Worm (Caenorhabditis elegans) whole organism, L2 larva: ENCODE measurements around the gene moc-2.

Experiments
- C34F6.9 ChIP-seq: fragments of 150-350 bp; optimal IDR thresholded peaks from 2 replicates; lab custom pipeline; 2014; ENCODE audit warnings: missing biosample characterization, missing genetic modification characterization
- F13H6.1 ChIP-seq: sonication (generic microtip); optimal IDR thresholded peaks from 2 replicates; lab custom pipeline; 2016; ENCODE audit warnings: missing genetic modification characterization, missing compliant biosample characterization
- Y55F3AM.14 ChIP-seq: fragments of 200-800 bp; sonication (Bioruptor generic); optimal IDR thresholded peaks from 2 replicates; lab custom pipeline; 2018; ENCODE audit warnings: mild to moderate bottlenecking, missing genetic modification characterization, missing compliant biosample characterization
- ZK546.5 ChIP-seq: sonication (generic microtip); optimal IDR thresholded peaks from 2 replicates; lab custom pipeline; 2017; ENCODE audit warnings: missing biosample characterization, missing genetic modification characterization
- alr-1 ChIP-seq: fragments of 150-350 bp; optimal IDR thresholded peaks from 2 replicates; lab custom pipeline; 2014; ENCODE audit warnings: missing biosample characterization, missing genetic modification characterization
- aly-2 ChIP-seq: fragments of 150-350 bp; optimal IDR thresholded peaks from 2 replicates; lab custom pipeline; 2014; ENCODE audit warnings: missing biosample characterization, missing genetic modification characterization
- ama-1 ChIP-seq: fragments of 150-350 bp; optimal IDR thresholded peaks from 2 replicates; lab custom pipeline; 2018; ENCODE audit warnings: inconsistent platforms
- ceh-16 ChIP-seq: fragments of 150-350 bp; optimal IDR thresholded peaks from 2 replicates; lab custom pipeline; 2014; ENCODE audit warnings: missing biosample characterization, missing genetic modification characterization
- crh-2 ChIP-seq: sonication (generic microtip); optimal IDR thresholded peaks from 2 replicates; lab custom pipeline; 2017; ENCODE audit warnings: missing biosample characterization, missing genetic modification characterization
- dmd-4 ChIP-seq: sonication (generic microtip); optimal IDR thresholded peaks from 2 replicates; lab custom pipeline; 2017; ENCODE audit warnings: missing biosample characterization, missing genetic modification characterization
- egl-27 ChIP-seq: sonication (generic microtip); optimal IDR thresholded peaks from 3 replicates; lab custom pipeline; 2017; ENCODE audit warnings: missing biosample characterization, missing genetic modification reagents, missing genetic modification characterization
- elt-3 ChIP-seq: sonication (generic microtip); optimal IDR thresholded peaks from 2 replicates; lab custom pipeline; 2017; ENCODE audit warnings: missing biosample characterization, missing genetic modification characterization
- fos-1 ChIP-seq: fragments of 150-350 bp; optimal IDR thresholded peaks from 2 replicates; lab custom pipeline; 2014; ENCODE audit warnings: missing biosample characterization, missing genetic modification characterization
- gmeb-1 ChIP-seq: fragments of 150-350 bp; optimal IDR thresholded peaks from 2 replicates; lab custom pipeline; 2014; ENCODE audit warnings: missing biosample characterization, missing genetic modification characterization
- lin-11 ChIP-seq: fragments of 150-350 bp; sonication (generic microtip); optimal IDR thresholded peaks from 2 replicates; lab custom pipeline; 2014; ENCODE audit warnings: missing biosample characterization, missing genetic modification characterization, inconsistent platforms, mixed read lengths
- lin-39 ChIP-seq: fragments of 150-350 bp; optimal IDR thresholded peaks from 2 replicates; lab custom pipeline; 2014; ENCODE audit warnings: missing biosample characterization, missing genetic modification reagents, missing genetic modification characterization
- lsy-2 ChIP-seq, 2 experiments: fragments of 150-350 bp in 1 of 2; sonication (generic microtip) in 1 of 2; optimal IDR thresholded peaks; 2 replicates each; lab custom pipeline; 2014 to 2017; ENCODE audit warnings: missing biosample characterization in 2 of 2, missing genetic modification characterization in 2 of 2
- mdl-1 ChIP-seq, 2 experiments: fragments of 150-350 bp in 1 of 2; sonication (generic microtip) in 1 of 2; optimal IDR thresholded peaks; 2 replicates each; lab custom pipeline; 2017; ENCODE audit warnings: missing biosample characterization in 2 of 2, missing genetic modification characterization in 2 of 2
- nhr-10 ChIP-seq: sonication (generic microtip); optimal IDR thresholded peaks from 2 replicates; lab custom pipeline; 2017; ENCODE audit warnings: missing biosample characterization, missing genetic modification characterization
- nhr-11 ChIP-seq: fragments of 150-350 bp; optimal IDR thresholded peaks from 2 replicates; lab custom pipeline; 2014; ENCODE audit warnings: missing biosample characterization, missing genetic modification characterization
- nhr-12 ChIP-seq: fragments of 150-350 bp; optimal IDR thresholded peaks from 2 replicates; lab custom pipeline; 2014; ENCODE audit warnings: missing biosample characterization, missing genetic modification characterization
- nhr-129 ChIP-seq: fragments of 150-350 bp; optimal IDR thresholded peaks from 2 replicates; lab custom pipeline; 2014; ENCODE audit warnings: missing biosample characterization, missing genetic modification characterization
- nhr-21 ChIP-seq: fragments of 150-350 bp; optimal IDR thresholded peaks from 2 replicates; lab custom pipeline; 2014; ENCODE audit warnings: missing biosample characterization, missing genetic modification characterization
- nhr-23 ChIP-seq: fragments of 150-350 bp; optimal IDR thresholded peaks from 2 replicates; lab custom pipeline; 2014; ENCODE audit warnings: missing biosample characterization, missing genetic modification reagents, missing genetic modification characterization
- nhr-237 ChIP-seq: fragments of 150-350 bp; optimal IDR thresholded peaks from 2 replicates; lab custom pipeline; 2014; ENCODE audit warnings: missing biosample characterization, missing genetic modification characterization
- nhr-77 ChIP-seq: fragments of 150-350 bp; optimal IDR thresholded peaks from 2 replicates; lab custom pipeline; 2014; ENCODE audit warnings: missing biosample characterization, missing genetic modification characterization
- sem-4 ChIP-seq: fragments of 150-350 bp; optimal IDR thresholded peaks from 2 replicates; lab custom pipeline; 2014; ENCODE audit warnings: missing biosample characterization, missing genetic modification reagents, missing genetic modification characterization
- skn-1 ChIP-seq: sonication (generic microtip); optimal IDR thresholded peaks from 2 replicates; lab custom pipeline; 2017; ENCODE audit warnings: missing biosample characterization, missing genetic modification characterization
- sma-3 ChIP-seq: sonication (generic microtip); optimal IDR thresholded peaks from 2 replicates; lab custom pipeline; 2016; ENCODE audit warnings: missing genetic modification reagents, missing genetic modification characterization, missing compliant biosample characterization
- sma-9 ChIP-seq, 2 experiments: fragments of 150-350 bp in 1 of 2; sonication (generic microtip) in 1 of 2; optimal IDR thresholded peaks; 2 replicates each; lab custom pipeline; 2014 to 2016; ENCODE audit warnings: missing genetic modification characterization in 2 of 2, mild to moderate bottlenecking in 1 of 2, missing biosample characterization in 1 of 2, missing compliant biosample characterization in 1 of 2, missing genetic modification reagents in 1 of 2, moderate library complexity in 1 of 2
- snpc-4 ChIP-seq: fragments of 150-350 bp; optimal IDR thresholded peaks from 2 replicates; lab custom pipeline; 2014; ENCODE audit warnings: missing biosample characterization, missing genetic modification characterization
- unc-39 ChIP-seq: fragments of 150-350 bp; optimal IDR thresholded peaks from 2 replicates; lab custom pipeline; 2014; ENCODE audit warnings: missing biosample characterization, missing genetic modification characterization
- ztf-1 ChIP-seq: fragments of 200-800 bp; sonication (Bioruptor generic); conservative IDR thresholded peaks from 2 replicates; pipeline ENCODE4 v1.3.6; 2022; ENCODE audit warnings: missing genetic modification characterization, missing compliant biosample characterization
- ztf-11 ChIP-seq: sonication (generic microtip); optimal IDR thresholded peaks from 2 replicates; lab custom pipeline; 2017; ENCODE audit warnings: missing biosample characterization, missing genetic modification characterization
- ztf-4 ChIP-seq: fragments of 150-350 bp; optimal IDR thresholded peaks from 2 replicates; lab custom pipeline; 2014; ENCODE audit warnings: missing biosample characterization, missing genetic modification characterization

moc-2 gene

DNA sequence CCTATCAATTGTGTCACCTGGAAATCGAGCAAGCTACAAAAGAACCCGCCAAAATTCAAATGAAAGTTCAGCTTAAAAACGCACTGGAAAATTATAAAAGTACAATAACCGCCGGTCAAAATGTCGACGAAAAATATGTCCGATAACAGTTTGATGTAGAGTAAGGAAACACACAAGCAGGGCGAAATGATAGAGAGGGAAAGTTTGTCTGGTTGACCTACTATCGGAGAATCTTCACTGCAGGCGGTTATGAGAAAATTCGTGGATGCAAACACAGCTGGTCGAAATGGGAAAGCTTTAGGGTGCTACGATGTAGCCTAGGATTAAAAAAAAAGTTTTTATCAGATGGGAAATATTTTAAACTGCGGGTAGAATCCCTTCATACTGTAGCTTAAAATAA is 8.6 kb downstream of the moc-2 start:
- TF ChIP-seq fos-1 (tag; lab: Kevin White, UChicago): peak; percentile 18
- TF ChIP-seq nhr-129 (tag; lab: Kevin White, UChicago): no peak

DNA sequence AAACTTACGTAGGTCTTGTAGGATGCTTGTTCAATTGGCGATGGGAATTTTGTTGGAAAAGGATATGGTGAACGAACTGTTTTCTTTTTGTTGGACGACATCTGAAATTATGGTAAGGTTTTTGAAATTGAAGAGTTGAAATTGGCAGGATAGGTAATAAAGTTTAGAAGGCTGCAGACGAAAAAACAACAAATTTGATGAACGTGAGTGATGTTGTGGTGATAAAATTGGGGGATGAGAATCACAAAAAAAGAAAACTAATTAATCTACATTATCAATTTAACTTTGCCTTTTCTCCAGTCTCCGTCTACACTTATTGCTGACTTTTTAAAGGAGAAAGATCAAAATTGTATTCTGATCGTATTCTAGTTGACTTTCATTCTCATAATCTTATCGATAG is 10.2 kb downstream of the moc-2 start, which contains the start of gene cpt-6:
Gene cpt-6 (minus strand): TSS at position 101 of the 400 bp plus-strand sequence.
- no peak for TF ChIP-seq nhr-12
- TF ChIP-seq unc-39: no peak
- TF ChIP-seq nhr-21 (tag; lab: Kevin White, UChicago): no peak
- no peak for TF ChIP-seq dmd-4 (tag; lab: Kevin White, UChicago)
- no peak for TF ChIP-seq ztf-1 (GFP tag; lab: Robert Waterston, UW)
- no peak for TF ChIP-seq elt-3 (tag; lab: Kevin White, UChicago)
- TF ChIP-seq F13H6.1 (tag; lab: Kevin White, UChicago): no peak
- TF ChIP-seq lin-39 (tag; lab: Kevin White, UChicago): no peak
- no peak for TF ChIP-seq ztf-4 (tag; lab: Kevin White, UChicago)
- no peak for TF ChIP-seq fos-1 (tag; lab: Kevin White, UChicago)

DNA sequence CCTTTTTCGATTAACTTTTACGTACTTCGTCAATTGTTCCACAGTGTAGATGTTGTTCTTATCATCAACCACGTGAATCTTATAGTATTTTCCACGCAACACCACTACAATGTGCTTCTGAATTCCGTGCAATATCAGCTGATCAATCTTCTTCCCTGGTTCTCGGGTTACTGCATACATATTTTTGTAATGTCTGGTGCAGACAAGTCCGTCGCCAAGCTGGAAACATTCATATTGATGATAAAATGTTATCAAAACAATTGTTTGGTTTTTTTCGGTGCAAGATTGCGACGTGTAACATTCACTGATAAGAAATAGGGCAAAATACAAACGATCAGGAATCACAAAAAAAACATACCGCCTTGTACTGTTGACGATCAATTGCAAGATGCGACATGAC is 11.5 kb downstream of the moc-2 start:
- TF ChIP-seq ztf-4 (tag; lab: Kevin White, UChicago) (no peak), crh-2 (tag; lab: Kevin White, UChicago) (peak; percentile 60), C34F6.9 (tag; lab: Kevin White, UChicago) (no peak), aly-2 (tag; lab: Kevin White, UChicago) (no peak), ztf-11 (no peak), ZK546.5 (no peak), F13H6.1 (tag; lab: Kevin White, UChicago) (no peak), egl-27 (no peak), gmeb-1 (tag; lab: Kevin White, UChicago) (no peak), Y55F3AM.14 (no peak), ceh-16 (tag; lab: Kevin White, UChicago) (no peak), lin-11 (tag; lab: Kevin White, UChicago) (no peak), dmd-4 (tag; lab: Kevin White, UChicago) (no peak), sma-9 (GFP tag; optimal IDR thresholded peaks at IDR 0.05; lab: Kevin White, UChicago) (peak; percentile 39), sma-9 (tag; optimal IDR thresholded peaks at IDR 0.05; lab: Kevin White, UChicago) (no peak), lsy-2 (tag; optimal IDR thresholded peaks at IDR 0.05; lab: Kevin White, UChicago) (no peak), fos-1 (tag; lab: Kevin White, UChicago) (peak; percentile 47), skn-1 (tag; lab: Kevin White, UChicago) (no peak), nhr-129 (tag; lab: Kevin White, UChicago) (no peak), nhr-12 (no peak), sma-3 (GFP tag; lab: Kevin White, UChicago) (no peak), nhr-11 (tag; lab: Kevin White, UChicago) (no peak), mdl-1 (tag; optimal IDR thresholded peaks at IDR 0.05; lab: Kevin White, UChicago) (no peak), sem-4 (tag; lab: Kevin White, UChicago) (no peak), ama-1 (no peak), nhr-10 (tag; lab: Kevin White, UChicago) (no peak), nhr-237 (tag; lab: Kevin White, UChicago) (no peak)
- TF ChIP-seq, all 48 proteins: peak for 3

DNA sequence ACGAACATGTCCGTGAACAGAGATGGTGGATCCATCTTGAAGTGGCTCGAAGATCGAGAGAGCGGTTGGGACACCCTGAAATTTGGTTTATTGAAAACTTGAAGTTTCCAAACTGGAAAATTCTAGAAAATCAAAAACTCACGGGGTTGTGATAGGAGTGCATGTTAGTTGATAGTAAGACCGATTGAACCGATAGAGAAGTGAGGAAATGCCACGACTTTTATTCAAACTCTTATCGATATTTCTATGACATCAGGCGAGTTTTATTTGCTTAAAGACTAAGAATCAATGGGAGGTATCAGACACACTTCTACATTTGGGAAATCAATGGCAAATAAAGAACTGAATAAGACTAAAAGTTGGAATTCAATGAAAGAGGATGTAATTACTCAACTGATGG is 15.1 kb downstream of the moc-2 start, which contains the start of gene lec-10:
Gene lec-10 (minus strand): TSS at position 272 of the 400 bp plus-strand sequence.
- TF ChIP-seq F13H6.1 (tag; lab: Kevin White, UChicago) (peak; percentile 1), crh-2 (tag; lab: Kevin White, UChicago) (peak; percentile 55), lsy-2 (tag; optimal IDR thresholded peaks at IDR 0.05; lab: Kevin White, UChicago) (no peak), snpc-4 (tag; lab: Kevin White, UChicago) (no peak), sem-4 (tag; lab: Kevin White, UChicago) (no peak), fos-1 (tag; lab: Kevin White, UChicago) (peak; percentile 87), sma-9 (GFP tag; optimal IDR thresholded peaks at IDR 0.05; lab: Kevin White, UChicago) (peak; percentile 66), sma-9 (tag; optimal IDR thresholded peaks at IDR 0.05; lab: Kevin White, UChicago) (no peak), gmeb-1 (tag; lab: Kevin White, UChicago) (peak; percentile 33), nhr-23 (no peak), ZK546.5 (no peak), nhr-77 (tag; lab: Kevin White, UChicago) (no peak), skn-1 (tag; lab: Kevin White, UChicago) (no peak), alr-1 (tag; lab: Kevin White, UChicago) (no peak)
